Worm (Caenorhabditis elegans) whole organism, late embryonic: ENCODE measurements around the gene C16H3.3.

ENCODE experiments used
- K09A11.1 ChIP-seq: sonication (generic microtip); optimal IDR thresholded peaks from 2 replicates; lab custom pipeline; 2017; ENCODE audit warnings: antibody characterized with exemption, mild to moderate bottlenecking, missing genetic modification characterization, missing compliant biosample characterization; ENCODE audit not compliant: insufficient read depth
- T23F11.4 ChIP-seq: fragments of 200-800 bp; sonication (Bioruptor generic); optimal IDR thresholded peaks from 2 replicates; lab custom pipeline; 2018; ENCODE audit warnings: mild to moderate bottlenecking, missing genetic modification characterization, missing compliant biosample characterization
- ama-1 ChIP-seq: fragments of 150-350 bp; optimal IDR thresholded peaks from 2 replicates; lab custom pipeline; 2014
- ceh-22 ChIP-seq: sonication (generic microtip); optimal IDR thresholded peaks from 2 replicates; lab custom pipeline; 2017; ENCODE audit warnings: missing biosample characterization, missing genetic modification characterization
- ceh-9 ChIP-seq: sonication (generic microtip); optimal IDR thresholded peaks from 2 replicates; lab custom pipeline; 2016; ENCODE audit warnings: mild to moderate bottlenecking, missing genetic modification characterization, inconsistent platforms, missing compliant biosample characterization
- elt-2 ChIP-seq: sonication (generic microtip); optimal IDR thresholded peaks from 2 replicates; lab custom pipeline; 2016; ENCODE audit warnings: missing genetic modification reagents, missing genetic modification characterization, missing compliant biosample characterization
- odd-2 ChIP-seq: sonication (generic microtip); optimal IDR thresholded peaks from 2 replicates; lab custom pipeline; 2017; ENCODE audit warnings: antibody characterized with exemption, mild to moderate bottlenecking, missing genetic modification characterization, missing compliant biosample characterization
- pha-4 ChIP-seq: fragments of 150-350 bp; optimal IDR thresholded peaks from 2 replicates; lab custom pipeline; 2018; ENCODE audit warnings: missing biosample characterization, missing genetic modification reagents, missing genetic modification characterization
- pqm-1 ChIP-seq: sonication (generic microtip); optimal IDR thresholded peaks from 2 replicates; lab custom pipeline; 2016; ENCODE audit warnings: missing genetic modification characterization, missing compliant biosample characterization
- ref-2 ChIP-seq: sonication (generic microtip); optimal IDR thresholded peaks from 2 replicates; lab custom pipeline; 2016; ENCODE audit warnings: missing genetic modification characterization, missing compliant biosample characterization
- tbx-2 ChIP-seq: sonication (generic microtip); optimal IDR thresholded peaks from 2 replicates; lab custom pipeline; 2016; ENCODE audit warnings: missing genetic modification characterization, missing compliant biosample characterization
- unc-42 ChIP-seq: sonication (generic microtip); optimal IDR thresholded peaks from 2 replicates; lab custom pipeline; 2016; ENCODE audit warnings: missing genotype, missing genetic modification characterization, missing compliant biosample characterization

DNA sequence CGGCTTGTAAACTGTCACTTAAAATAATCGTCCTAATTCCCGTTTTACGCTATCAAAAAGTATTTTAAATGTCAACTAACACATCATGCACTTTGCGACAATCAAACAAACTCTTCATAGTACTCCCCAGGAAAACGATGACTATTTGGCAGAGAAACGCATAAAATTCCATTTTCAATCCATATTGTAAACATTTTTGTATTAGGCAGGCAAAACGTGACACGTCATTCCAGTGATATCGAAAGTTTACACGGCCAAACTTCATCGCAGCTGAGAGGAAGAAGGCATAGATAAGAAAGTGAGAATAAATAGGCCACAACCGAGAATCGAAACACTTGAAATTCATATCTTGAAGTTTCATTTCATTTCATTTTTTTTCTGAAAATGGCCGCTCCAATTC, 9.7 kb downstream of the C16H3.3 start, which contains the start of gene lec-9:
- TF ChIP-seq odd-2 (tag; lab: Kevin White, UChicago), result no peak
- no peak for TF ChIP-seq ama-1 (lab: Kevin White, UChicago)
- TF ChIP-seq K09A11.1 (tag; lab: Kevin White, UChicago), result no peak
- no peak for TF ChIP-seq pha-4 (tag; lab: Kevin White, UChicago)
- TF ChIP-seq tbx-2 (tag; lab: Kevin White, UChicago), result no peak
- no peak for TF ChIP-seq pqm-1 (tag; lab: Kevin White, UChicago)
- no peak for TF ChIP-seq unc-42 (tag; lab: Kevin White, UChicago)
- TF ChIP-seq T23F11.4 (GFP tag; lab: Kevin White, UChicago), result no peak
- TF ChIP-seq ref-2 (tag; lab: Kevin White, UChicago), result no peak
- TF ChIP-seq ceh-22 (tag; lab: Kevin White, UChicago), result no peak
- TF ChIP-seq ceh-9, result no peak
- TF ChIP-seq elt-2 (tag; lab: Kevin White, UChicago), result peak; percentile 44
